Worm (Caenorhabditis elegans): ENCODE results near the gene tag-164.

DNA sequence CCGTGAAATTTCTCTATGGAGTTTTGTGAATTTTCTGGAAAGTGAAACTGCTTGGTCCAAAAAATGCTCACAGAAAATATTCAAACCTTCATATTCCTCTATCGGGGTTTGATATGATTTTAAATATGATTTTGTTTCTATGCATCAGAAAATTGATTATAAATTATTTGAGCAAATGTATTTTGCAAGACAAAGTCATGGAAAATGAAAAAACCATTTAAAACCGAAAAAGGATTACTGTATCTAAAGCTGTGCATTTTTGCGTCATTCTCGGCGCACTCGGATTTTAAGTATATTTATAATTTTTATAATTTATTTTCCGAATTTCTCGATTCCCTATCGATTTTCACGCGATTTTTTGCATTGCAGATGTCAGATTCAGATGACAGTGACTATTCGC, 12.2 kb downstream of the tag-164 start, which contains the start of gene pssy-2:
- no peak for TF ChIP-seq nhr-28 (tag; optimal IDR thresholded peaks at IDR 0.05)
- TF ChIP-seq sptf-1 (tag; optimal IDR thresholded peaks at IDR 0.05): no peak
